Fruit fly (Drosophila melanogaster) whole organism, wandering third instar larva: ENCODE results near the gene CG31272.

Experiments used
- Dif ChIP-seq: fragments of 200-275, 200-300 bp; sonication (Bioruptor generic); optimal IDR thresholded peaks from 2 replicates; lab custom pipeline; 2018; ENCODE audit warnings: missing biosample characterization, missing genetic modification characterization; ENCODE audit not compliant: partially characterized antibody
- Hnf4 ChIP-seq: fragments of 200-800 bp; sonication (Bioruptor generic); optimal IDR thresholded peaks from 2 replicates; lab custom pipeline; 2016; ENCODE audit warnings: missing biosample characterization, mild to moderate bottlenecking, missing genetic modification characterization
- dl ChIP-seq, 2 experiments: fragments of 175-275, 200-275 bp in 1 of 2; fragments of 200-275 bp in 1 of 2; sonication (Bioruptor generic); optimal IDR thresholded peaks; lab custom pipeline; 2018; ENCODE audit warnings: mild to moderate bottlenecking in 2 of 2, missing biosample characterization in 2 of 2, missing genetic modification characterization in 2 of 2, moderate library complexity in 2 of 2; ENCODE audit not compliant: partially characterized antibody in 2 of 2, insufficient read depth in 1 of 2
- psq ChIP-seq: fragments of 200-800 bp; sonication (Bioruptor generic); optimal IDR thresholded peaks from 3 replicates; lab custom pipeline; 2017; ENCODE audit warnings: missing biosample characterization, mild to moderate bottlenecking, missing genetic modification characterization, moderate library complexity
- sv ChIP-seq: fragments of 200-800 bp; sonication (Bioruptor generic); optimal IDR thresholded peaks from 3 replicates; lab custom pipeline; 2016; ENCODE audit warnings: missing biosample characterization, missing genetic modification characterization
- woc ChIP-seq: sonication (Bioruptor generic); optimal IDR thresholded peaks from 2 replicates; lab custom pipeline; 2016; ENCODE audit warnings: missing biosample characterization, mild to moderate bottlenecking, missing genetic modification characterization

- TF ChIP-seq dl (GFP tag; optimal IDR thresholded peaks at IDR 0.05; lab: Kevin White, UChicago; ENCODE audit: insufficient read depth in 1 of 2, partially characterized antibody in 2 of 2), result no peak
- no peak for TF ChIP-seq Hnf4
- no peak for TF ChIP-seq Dif (GFP tag; lab: Kevin White, UChicago)
- no peak for TF ChIP-seq woc (GFP tag; lab: Kevin White, UChicago)
- no peak for TF ChIP-seq psq
- no peak for TF ChIP-seq sv (GFP tag; lab: Kevin White, UChicago)
Observed at dm6 chr3R:10782167-10782566, 23.0 kb upstream of the CG31272 start, which contains the start of gene CG42633.
